Fruit fly (Drosophila melanogaster): ENCODE measurements around the gene CG33770.

The CG33770 gene

dm6 chr3L:22648372-22648771, at the start of gene CG33770:
TSS of gene CG33770 (plus strand) at chr3L:22648672.
- no peak for TF ChIP-seq CG17801 (GFP tag; optimal IDR thresholded peaks at IDR 0.05; ENCODE audit: partially characterized antibody)

dm6 chr3L:22605637-22606419, 42.6 kb upstream of the CG33770 start, which contains the start of gene ND-B14.5AL:
TSS of gene ND-B14.5AL (plus strand) at chr3L:22606369.
- no peak for TF ChIP-seq CG17801 (GFP tag; optimal IDR thresholded peaks at IDR 0.05; ENCODE audit: partially characterized antibody)

- no peak for TF ChIP-seq CG17801 (GFP tag; optimal IDR thresholded peaks at IDR 0.05; ENCODE audit: partially characterized antibody)
Measured at dm6 chr3L:22607076-22607475, 41.4 kb upstream of the CG33770 start.

- TF ChIP-seq CG17801 (GFP tag; optimal IDR thresholded peaks at IDR 0.05; ENCODE audit: partially characterized antibody): no peak
Measured at dm6 chr3L:22616784-22617183, 31.7 kb upstream of the CG33770 start.

dm6 chr3L:22634111-22634510, 14.4 kb upstream of the CG33770 start:
- TF ChIP-seq CG17801 (GFP tag; optimal IDR thresholded peaks at IDR 0.05; ENCODE audit: partially characterized antibody): no peak

- TF ChIP-seq CG17801 (GFP tag; optimal IDR thresholded peaks at IDR 0.05; ENCODE audit: partially characterized antibody): no peak
Measured at dm6 chr3L:22637866-22638534, 10.5 kb upstream of the CG33770 start, which contains the start of gene CG14459. TSS of gene CG14459 (minus strand) at chr3L:22637916.

dm6 chr3L:22642276-22642900, 6.1 kb upstream of the CG33770 start:
- TF ChIP-seq CG17801 (GFP tag; optimal IDR thresholded peaks at IDR 0.05; ENCODE audit: partially characterized antibody): no peak

- TF ChIP-seq CG17801 (GFP tag; optimal IDR thresholded peaks at IDR 0.05; ENCODE audit: partially characterized antibody): no peak
Measured at dm6 chr3L:22645327-22645726, 3.1 kb upstream of the CG33770 start, which contains the start of gene CG33766. TSS of gene CG33766 (plus strand) at chr3L:22645627.

- TF ChIP-seq CG17801 (GFP tag; optimal IDR thresholded peaks at IDR 0.05; ENCODE audit: partially characterized antibody): no peak
Measured at dm6 chr3L:22646007-22646406, 2.5 kb upstream of the CG33770 start, which contains the start of gene CG33767. TSS of gene CG33767 (plus strand) at chr3L:22646307.

- no peak for TF ChIP-seq CG17801 (GFP tag; optimal IDR thresholded peaks at IDR 0.05; ENCODE audit: partially characterized antibody)
Measured at dm6 chr3L:22646863-22647262, 1.6 kb upstream of the CG33770 start, which contains the start of gene CG33768. TSS of gene CG33768 (plus strand) at chr3L:22647163.

dm6 chr3L:22647627-22648026, 845 bp upstream of the CG33770 start, which contains the start of gene CG33769:
TSS of gene CG33769 (plus strand) at chr3L:22647927.
- no peak for TF ChIP-seq CG17801 (GFP tag; optimal IDR thresholded peaks at IDR 0.05; ENCODE audit: partially characterized antibody)

dm6 chr3L:22649096-22649495, 624 bp downstream of the CG33770 start, which contains the start of gene CG33771:
TSS of gene CG33771 (plus strand) at chr3L:22649396.
- TF ChIP-seq CG17801 (GFP tag; optimal IDR thresholded peaks at IDR 0.05; ENCODE audit: partially characterized antibody): no peak

- TF ChIP-seq CG17801 (GFP tag; optimal IDR thresholded peaks at IDR 0.05; ENCODE audit: partially characterized antibody): no peak
Measured at dm6 chr3L:22652425-22652824, 4.0 kb downstream of the CG33770 start, which contains the start of gene CG33772. TSS of gene CG33772 (minus strand) at chr3L:22652525.

- no peak for TF ChIP-seq CG17801 (GFP tag; optimal IDR thresholded peaks at IDR 0.05; ENCODE audit: partially characterized antibody)
Measured at dm6 chr3L:22665110-22665509, 16.6 kb downstream of the CG33770 start.
